1 fruit fly cellular context compared by ENCODE assay signal in the genomic region with DNA sequence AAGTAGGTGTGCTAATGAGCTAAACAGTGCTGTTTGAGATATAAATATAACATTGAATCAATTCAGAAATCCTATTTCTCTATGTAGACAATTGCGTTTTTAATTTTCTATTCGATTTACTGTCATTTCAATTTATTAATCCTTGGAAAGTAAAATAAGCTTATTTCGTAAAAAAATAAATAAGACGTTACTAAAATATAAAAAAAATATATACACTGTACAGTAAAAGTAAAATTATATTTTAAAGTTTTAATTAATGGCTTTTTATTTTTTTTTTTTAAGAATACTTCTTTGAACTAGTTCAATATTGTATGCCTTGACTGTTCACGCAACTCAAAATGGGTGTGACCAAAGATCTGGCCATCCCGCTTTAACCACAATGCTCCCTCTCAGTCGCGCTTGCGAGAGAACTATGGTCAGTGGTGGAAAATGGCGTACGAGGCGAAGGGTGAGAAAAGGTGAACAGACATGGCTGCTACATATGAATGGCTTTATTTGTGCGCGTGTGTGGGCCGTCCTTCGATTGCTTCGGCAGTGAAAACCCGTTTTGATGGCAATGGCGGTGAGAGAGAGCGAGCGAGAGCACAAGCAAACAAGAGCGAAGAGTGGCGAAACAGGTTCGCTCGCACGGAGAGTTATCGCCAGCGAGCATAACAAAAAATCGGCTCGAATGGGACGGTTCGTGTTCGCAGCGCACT.
TF ChIP-seq lines count a peak whose summit lies in the region.

A gene (plus strand): TSS at position 648 of the 698 bp plus-strand sequence.

TF ChIP-seq in whole organism, embryonic, 481 proteins besides CTCF, POLR2A, EP300 and RAD21 (continued from another document and continues in another):
- TF ChIP-seq caup (GFP tag; optimal IDR thresholded peaks at IDR 0.05; lab: Kevin White, UChicago; ENCODE audit: severe bottlenecking) (peak; percentile 10), CG1024 (GFP tag; IDR thresholded peaks at IDR 0.05; lab: Robert Waterston, UW) (no peak), CG15479 (GFP tag; optimal IDR thresholded peaks at IDR 0.05; lab: Kevin White, UChicago) (peak; percentile 74), CG11456 (GFP tag; IDR thresholded peaks at IDR 0.05; lab: Robert Waterston, UW) (no peak), Meics (GFP tag; optimal IDR thresholded peaks at IDR 0.05; lab: Kevin White, UChicago) (peak; percentile 62), CG30403 (GFP tag; optimal IDR thresholded peaks at IDR 0.05; lab: Kevin White, UChicago) (peak; percentile 53), CG7745 (tag; optimal IDR thresholded peaks at IDR 0.05; lab: Kevin White, UChicago) (no peak), zen (tag; optimal IDR thresholded peaks at IDR 0.05; lab: Kevin White, UChicago) (peak; percentile 57), CG3281 (GFP tag; optimal IDR thresholded peaks at IDR 0.05; lab: Kevin White, UChicago) (no peak), CG15514 (GFP tag; optimal IDR thresholded peaks at IDR 0.05; lab: Kevin White, UChicago) (peak; percentile 97), org-1 (GFP tag; optimal IDR thresholded peaks at IDR 0.05; lab: Kevin White, UChicago) (no peak), Blimp-1 (GFP tag; optimal IDR thresholded peaks at IDR 0.05; lab: Kevin White, UChicago) (no peak), CG31441 (GFP tag; IDR thresholded peaks at IDR 0.05; lab: Robert Waterston, UW) (no peak), bcd (GFP tag; optimal IDR thresholded peaks at IDR 0.05; lab: Kevin White, UChicago) (peak; percentile 55), CG5180 (GFP tag; optimal IDR thresholded peaks at IDR 0.05; lab: Kevin White, UChicago) (peak; percentile 95), nerfin-2 (GFP tag; IDR thresholded peaks at IDR 0.05; lab: Robert Waterston, UW; ENCODE audit: partially characterized antibody) (no peak), HHEX (GFP tag; optimal IDR thresholded peaks at IDR 0.05; lab: Kevin White, UChicago) (no peak), Side (GFP tag; optimal IDR thresholded peaks at IDR 0.05; lab: Kevin White, UChicago) (no peak), CG17186 (GFP tag; optimal IDR thresholded peaks at IDR 0.05; lab: Kevin White, UChicago) (no peak), ara (GFP tag; IDR thresholded peaks at IDR 0.05; lab: Robert Waterston, UW) (peak; percentile 59; the same call in 1 of the 2 replicates), bab2 (GFP tag; optimal IDR thresholded peaks at IDR 0.05; lab: Kevin White, UChicago) (no peak), Usf (GFP tag; optimal IDR thresholded peaks at IDR 0.05; lab: Kevin White, UChicago) (peak; percentile 16), MTF-1 (GFP tag; optimal IDR thresholded peaks at IDR 0.05; lab: Kevin White, UChicago; ENCODE audit: borderline replicate concordance) (no peak), CG16815 (GFP tag; optimal IDR thresholded peaks at IDR 0.05; lab: Kevin White, UChicago) (peak; percentile 24), sc (optimal IDR thresholded peaks at IDR 0.05; lab: Kevin White, UChicago) (no peak), sc (GFP tag; optimal IDR thresholded peaks at IDR 0.05; lab: Kevin White, UChicago) (peak; percentile 24), Fer1 (GFP tag; optimal IDR thresholded peaks at IDR 0.05; lab: Kevin White, UChicago) (no peak), cad (GFP tag; optimal IDR thresholded peaks at IDR 0.05; lab: Kevin White, UChicago) (peak; percentile 37), nom (GFP tag; optimal IDR thresholded peaks at IDR 0.05; lab: Kevin White, UChicago) (no peak), fru (optimal IDR thresholded peaks at IDR 0.05; lab: Kevin White, UChicago) (no peak), Nf-YA (GFP tag; IDR thresholded peaks at IDR 0.05; lab: Robert Waterston, UW) (peak; percentile 56), CG11085 (GFP tag; IDR thresholded peaks at IDR 0.05; lab: Robert Waterston, UW) (no peak), CG13287 (GFP tag; IDR thresholded peaks at IDR 0.05; lab: Robert Waterston, UW; ENCODE audit: partially characterized antibody) (no peak; the same call in 1 of the 2 replicates), hbn (GFP tag; IDR thresholded peaks at IDR 0.05; lab: Robert Waterston, UW; ENCODE audit: partially characterized antibody) (no peak), CG32532 (GFP tag; IDR thresholded peaks at IDR 0.05; lab: Robert Waterston, UW) (peak; percentile 51), sug (tag; optimal IDR thresholded peaks at IDR 0.05; lab: Kevin White, UChicago) (no peak), CG30431 (GFP tag; optimal IDR thresholded peaks at IDR 0.05; lab: Kevin White, UChicago) (no peak), Drgx (GFP tag; IDR thresholded peaks at IDR 0.05; lab: Robert Waterston, UW) (no peak), CG4820 (GFP tag; optimal IDR thresholded peaks at IDR 0.05; lab: Kevin White, UChicago) (peak; percentile 6), CG17385 (GFP tag; optimal IDR thresholded peaks at IDR 0.05; lab: Kevin White, UChicago) (peak; percentile 48), CG4707 (GFP tag; optimal IDR thresholded peaks at IDR 0.05; lab: Kevin White, UChicago) (no peak), CG3726 (GFP tag; IDR thresholded peaks at IDR 0.05; lab: Robert Waterston, UW) (no peak), CG6654 (GFP tag; optimal IDR thresholded peaks at IDR 0.05; lab: Kevin White, UChicago) (no peak), E2f2 (GFP tag; IDR thresholded peaks at IDR 0.05; lab: Robert Waterston, UW) (no peak), Lhr (GFP tag; optimal IDR thresholded peaks at IDR 0.05; lab: Kevin White, UChicago) (no peak), pzg (GFP tag; optimal IDR thresholded peaks at IDR 0.05; lab: Kevin White, UChicago) (no peak), CG14860 (GFP tag; IDR thresholded peaks at IDR 0.05; lab: Robert Waterston, UW; ENCODE audit: partially characterized antibody) (no peak), Dp (GFP tag; optimal IDR thresholded peaks at IDR 0.05; lab: Kevin White, UChicago) (no peak), Gug (GFP tag; IDR thresholded peaks at IDR 0.05; lab: Robert Waterston, UW) (no peak), mirr (GFP tag; optimal IDR thresholded peaks at IDR 0.05; lab: Kevin White, UChicago) (no peak), H15 (GFP tag; IDR thresholded peaks at IDR 0.05; lab: Robert Waterston, UW) (no peak), Mes4 (GFP tag; optimal IDR thresholded peaks at IDR 0.05; lab: Kevin White, UChicago) (no peak), danr (GFP tag; IDR thresholded peaks at IDR 0.05; lab: Robert Waterston, UW) (no peak), usp (GFP tag; optimal IDR thresholded peaks at IDR 0.05; lab: Kevin White, UChicago) (no peak), Dip3 (GFP tag; optimal IDR thresholded peaks at IDR 0.05; lab: Kevin White, UChicago) (no peak), aop (GFP tag; IDR thresholded peaks at IDR 0.05; lab: Robert Waterston, UW) (no peak), CG6765 (GFP tag; optimal IDR thresholded peaks at IDR 0.05; lab: Kevin White, UChicago) (no peak), CG10431 (GFP tag; optimal IDR thresholded peaks at IDR 0.05; lab: Kevin White, UChicago) (no peak), CG12391 (tag; optimal IDR thresholded peaks at IDR 0.05; lab: Kevin White, UChicago) (no peak), CG8924 (tag; optimal IDR thresholded peaks at IDR 0.05; lab: Kevin White, UChicago) (peak; percentile 1), CG2712 (tag; optimal IDR thresholded peaks at IDR 0.05; lab: Kevin White, UChicago) (peak; percentile 52), CoRest (tag; optimal IDR thresholded peaks at IDR 0.05; lab: Kevin White, UChicago) (peak; percentile 76), fd96Cb (tag; optimal IDR thresholded peaks at IDR 0.05; lab: Kevin White, UChicago) (peak; percentile 47), pum (GFP tag; optimal IDR thresholded peaks at IDR 0.05; lab: Kevin White, UChicago) (no peak), run (tag; optimal IDR thresholded peaks at IDR 0.05; lab: Kevin White, UChicago) (peak; percentile 99), CG1832 (GFP tag; optimal IDR thresholded peaks at IDR 0.05; lab: Kevin White, UChicago) (peak; percentile 97), CG9215 (GFP tag; IDR thresholded peaks at IDR 0.05; lab: Robert Waterston, UW) (no peak), twi (tag; optimal IDR thresholded peaks at IDR 0.05; lab: Kevin White, UChicago) (peak; percentile 84), CG8765 (GFP tag; IDR thresholded peaks at IDR 0.05; lab: Robert Waterston, UW) (peak; percentile 28; the same call in 1 of the 2 replicates), CG10147 (GFP tag; optimal IDR thresholded peaks at IDR 0.05; lab: Kevin White, UChicago) (no peak), Fer2 (tag; optimal IDR thresholded peaks at IDR 0.05; lab: Kevin White, UChicago) (no peak), C15 (GFP tag; IDR thresholded peaks at IDR 0.05; lab: Robert Waterston, UW) (no peak), CG1233 (GFP tag; optimal IDR thresholded peaks at IDR 0.05; lab: Kevin White, UChicago) (no peak), tll (GFP tag; optimal IDR thresholded peaks at IDR 0.05; lab: Kevin White, UChicago) (peak in 1 of 2 experiments; percentile 87), scrt (GFP tag; optimal IDR thresholded peaks at IDR 0.05; lab: Kevin White, UChicago) (no peak), ttk (GFP tag; IDR thresholded peaks at IDR 0.05; lab: Robert Waterston, UW) (peak; percentile 40; the same call in 1 of the 2 replicates), Elba2 (GFP tag; optimal IDR thresholded peaks at IDR 0.05; lab: Kevin White, UChicago) (no peak), CG15073 (GFP tag; optimal IDR thresholded peaks at IDR 0.05; lab: Kevin White, UChicago) (peak; percentile 99), CG8944 (GFP tag; optimal IDR thresholded peaks at IDR 0.05; lab: Kevin White, UChicago) (no peak), CG2889 (GFP tag; IDR thresholded peaks at IDR 0.05; lab: Robert Waterston, UW) (no peak), CG9609 (GFP tag; optimal IDR thresholded peaks at IDR 0.05; lab: Kevin White, UChicago) (no peak), CG34422 (GFP tag; IDR thresholded peaks at IDR 0.05; lab: Robert Waterston, UW) (peak; percentile 48; the same call in 1 of the 3 replicates), zf30C (GFP tag; optimal IDR thresholded peaks at IDR 0.05; lab: Kevin White, UChicago) (peak; percentile 34), GATAe (GFP tag; conservative IDR thresholded peaks at IDR 0.05; lab: Robert Waterston, UW) (no peak), CG2202 (tag; optimal IDR thresholded peaks at IDR 0.05; lab: Kevin White, UChicago) (no peak), CG6813 (GFP tag; optimal IDR thresholded peaks at IDR 0.05; lab: Kevin White, UChicago) (peak; percentile 24), lilli (GFP tag; optimal IDR thresholded peaks at IDR 0.05; lab: Kevin White, UChicago) (no peak), CG33213 (GFP tag; optimal IDR thresholded peaks at IDR 0.05; lab: Kevin White, UChicago) (no peak), Hand (GFP tag; optimal IDR thresholded peaks at IDR 0.05; lab: Kevin White, UChicago) (no peak), Optix (GFP tag; IDR thresholded peaks at IDR 0.05; lab: Robert Waterston, UW) (no peak), CG11723 (GFP tag; optimal IDR thresholded peaks at IDR 0.05; lab: Kevin White, UChicago) (no peak), pb (GFP tag; optimal IDR thresholded peaks at IDR 0.05; lab: Kevin White, UChicago) (peak; percentile 6), Med (GFP tag; lab: Kevin White, UChicago) (no peak), grn (GFP tag; optimal IDR thresholded peaks at IDR 0.05; lab: Kevin White, UChicago) (no peak), CG12769 (tag; optimal IDR thresholded peaks at IDR 0.05; lab: Kevin White, UChicago) (no peak), CG13424 (tag; optimal IDR thresholded peaks at IDR 0.05; lab: Kevin White, UChicago) (peak; percentile 60), row (GFP tag; IDR thresholded peaks at IDR 0.05; lab: Robert Waterston, UW) (peak; percentile 76), CG8388 (GFP tag; optimal IDR thresholded peaks at IDR 0.05; lab: Kevin White, UChicago) (peak; percentile 42), knrl (GFP tag; IDR thresholded peaks at IDR 0.05; lab: Robert Waterston, UW; ENCODE audit: partially characterized antibody) (0 out of 3 replicates have a peak, but pooled peaks have one; percentile 41), Ets65A (GFP tag; lab: Kevin White, UChicago) (peak; percentile 6), gsb (GFP tag; IDR thresholded peaks at IDR 0.05; lab: Robert Waterston, UW) (no peak), eyg (GFP tag; optimal IDR thresholded peaks at IDR 0.05; lab: Kevin White, UChicago) (no peak), CG16863 (GFP tag; optimal IDR thresholded peaks at IDR 0.05; lab: Kevin White, UChicago) (no peak), lab (GFP tag; optimal IDR thresholded peaks at IDR 0.05; lab: Kevin White, UChicago) (no peak), CG9797 (GFP tag; optimal IDR thresholded peaks at IDR 0.05; lab: Kevin White, UChicago) (no peak), cato (GFP tag; optimal IDR thresholded peaks at IDR 0.05; lab: Kevin White, UChicago; ENCODE audit: borderline replicate concordance) (no peak), B-H1 (GFP tag; IDR thresholded peaks at IDR 0.05; lab: Robert Waterston, UW) (no peak), Nf-YB (GFP tag; optimal IDR thresholded peaks at IDR 0.05; lab: Kevin White, UChicago) (peak; percentile 97), Taf1 (GFP tag; IDR thresholded peaks at IDR 0.05; lab: Robert Waterston, UW) (no peak), Oli (tag; optimal IDR thresholded peaks at IDR 0.05; lab: Kevin White, UChicago) (peak; percentile 33), CG31224 (GFP tag; IDR thresholded peaks at IDR 0.05; lab: Robert Waterston, UW) (0 out of 2 replicates have a peak, but pooled peaks have one; percentile 33), CG10321 (GFP tag; IDR thresholded peaks at IDR 0.05; lab: Robert Waterston, UW) (peak; percentile 95), CG4360 (GFP tag; IDR thresholded peaks at IDR 0.05; lab: Robert Waterston, UW) (0 out of 2 replicates have a peak, but pooled peaks have one; percentile 21), CG11247 (GFP tag; IDR thresholded peaks at IDR 0.05; lab: Robert Waterston, UW) (no peak), phol (tag; optimal IDR thresholded peaks at IDR 0.05; lab: Kevin White, UChicago) (peak; percentile 96), CG6254 (GFP tag; optimal IDR thresholded peaks at IDR 0.05; lab: Kevin White, UChicago) (peak; percentile 0), Ravus (GFP tag; IDR thresholded peaks at IDR 0.05; lab: Robert Waterston, UW) (no peak), Hr39 (optimal IDR thresholded peaks at IDR 0.05; lab: Kevin White, UChicago) (no peak), Hsf (GFP tag; optimal IDR thresholded peaks at IDR 0.05; lab: Kevin White, UChicago) (no peak), CG12155 (GFP tag; optimal IDR thresholded peaks at IDR 0.05; lab: Kevin White, UChicago) (no peak), Antp (GFP tag; optimal IDR thresholded peaks at IDR 0.05; lab: Kevin White, UChicago) (no peak), Fer3 (tag; optimal IDR thresholded peaks at IDR 0.05; lab: Kevin White, UChicago) (no peak), wor (GFP tag; IDR thresholded peaks at IDR 0.05; lab: Robert Waterston, UW) (no peak), oc (tag; optimal IDR thresholded peaks at IDR 0.05; lab: Kevin White, UChicago) (peak; percentile 74), CG3995 (GFP tag; optimal IDR thresholded peaks at IDR 0.05; lab: Kevin White, UChicago) (no peak), chn (GFP tag; optimal IDR thresholded peaks at IDR 0.05; lab: Kevin White, UChicago) (peak; percentile 21)
